Worm (Caenorhabditis elegans): ENCODE results near the gene Y53C12A.10.

- TF ChIP-seq ztf-4 (tag; optimal IDR thresholded peaks at IDR 0.05): no peak
- TF ChIP-seq nhr-12 (tag; optimal IDR thresholded peaks at IDR 0.05): no peak
- no peak for TF ChIP-seq ama-1 (optimal IDR thresholded peaks at IDR 0.05)
- TF ChIP-seq unc-62 (GFP tag; optimal IDR thresholded peaks at IDR 0.05): no peak
- TF ChIP-seq blmp-1 (tag; optimal IDR thresholded peaks at IDR 0.05; ENCODE audit: insufficient read depth): no peak
- TF ChIP-seq lsy-2 (tag; optimal IDR thresholded peaks at IDR 0.05): no peak
- no peak for TF ChIP-seq ztf-11 (tag; optimal IDR thresholded peaks at IDR 0.05)
- TF ChIP-seq nhr-237 (tag; optimal IDR thresholded peaks at IDR 0.05): no peak
- no peak for TF ChIP-seq C34F6.9 (tag; optimal IDR thresholded peaks at IDR 0.05)
Measured at ce11 chrII:9725056-9725455, 20.4 kb upstream of the Y53C12A.10 start.
